Fruit fly (Drosophila melanogaster) whole organism, wandering third instar larva: ENCODE data around the gene kz.

Experiments used
- Dfd ChIP-seq: fragments of >200 bp; optimal IDR thresholded peaks from 2 replicates; lab custom pipeline; 2017; ENCODE audit warnings: missing biosample characterization, missing genetic modification characterization
- HLH106 ChIP-seq: fragments of 200-800 bp; optimal IDR thresholded peaks from 3 replicates; lab custom pipeline; 2019; ENCODE audit warnings: missing biosample characterization, mild to moderate bottlenecking, missing genetic modification characterization, moderate library complexity
- Hr83 ChIP-seq: fragments of 200-300 bp; sonication (Bioruptor generic); optimal IDR thresholded peaks from 2 replicates; lab custom pipeline; 2016; ENCODE audit warnings: missing biosample characterization, mild to moderate bottlenecking, missing genetic modification characterization, moderate library complexity; ENCODE audit not compliant: poor library complexity, severe bottlenecking
- Myc ChIP-seq: fragments of >200 bp; optimal IDR thresholded peaks from 2 replicates; lab custom pipeline; 2017
- Rel ChIP-seq, 2 experiments: fragments of 200-800 bp; sonication (Bioruptor generic) in 1 of 2; optimal IDR thresholded peaks; 2 replicates in 1 of 2; 3 replicates in 1 of 2; lab custom pipeline; 2016 to 2019; ENCODE audit warnings: mild to moderate bottlenecking in 2 of 2, missing biosample characterization in 2 of 2, missing genetic modification characterization in 2 of 2, moderate library complexity in 1 of 2
- br ChIP-seq: fragments of 200-800 bp; sonication (Bioruptor generic); optimal IDR thresholded peaks from 2 replicates; lab custom pipeline; 2016; ENCODE audit warnings: missing biosample characterization, missing genetic modification characterization
- fru ChIP-seq: fragments of 200-800 bp; sonication (Bioruptor generic); optimal IDR thresholded peaks from 3 replicates; lab custom pipeline; 2016; ENCODE audit warnings: missing biosample characterization, mild to moderate bottlenecking, missing genetic modification characterization
- h ChIP-seq: fragments of 200-800 bp; sonication (Bioruptor generic); optimal IDR thresholded peaks from 3 replicates; lab custom pipeline; 2016; ENCODE audit warnings: missing biosample characterization, mild to moderate bottlenecking, missing genetic modification characterization
- sage ChIP-seq: fragments of 200-800 bp; sonication (Bioruptor generic); optimal IDR thresholded peaks from 2 replicates; lab custom pipeline; 2016; ENCODE audit warnings: missing biosample characterization, mild to moderate bottlenecking, missing genetic modification characterization

- no peak for TF ChIP-seq fru (GFP tag; lab: Kevin White, UChicago)
- TF ChIP-seq Hr83 (GFP tag; lab: Kevin White, UChicago): no peak
- TF ChIP-seq HLH106 (tag; lab: Kevin White, UChicago): no peak
- no peak for TF ChIP-seq sage (GFP tag; lab: Kevin White, UChicago)
- no peak for TF ChIP-seq h (GFP tag; lab: Kevin White, UChicago)
- TF ChIP-seq Myc (lab: Kevin White, UChicago): no peak
- TF ChIP-seq br (GFP tag; lab: Kevin White, UChicago): no peak
- no peak for TF ChIP-seq Dfd
- no peak for TF ChIP-seq Rel (GFP tag; optimal IDR thresholded peaks at IDR 0.05; lab: Kevin White, UChicago)
- TF ChIP-seq Rel (tag; optimal IDR thresholded peaks at IDR 0.05; lab: Kevin White, UChicago): no peak
These were observed 28.0 kb downstream of the kz start, which contains the start of gene SmydA-8 for dm6 chrX:2213759-2214406.
